Worm (Caenorhabditis elegans): ENCODE measurements around the gene ZK177.2.

The ZK177.2 gene

DNA sequence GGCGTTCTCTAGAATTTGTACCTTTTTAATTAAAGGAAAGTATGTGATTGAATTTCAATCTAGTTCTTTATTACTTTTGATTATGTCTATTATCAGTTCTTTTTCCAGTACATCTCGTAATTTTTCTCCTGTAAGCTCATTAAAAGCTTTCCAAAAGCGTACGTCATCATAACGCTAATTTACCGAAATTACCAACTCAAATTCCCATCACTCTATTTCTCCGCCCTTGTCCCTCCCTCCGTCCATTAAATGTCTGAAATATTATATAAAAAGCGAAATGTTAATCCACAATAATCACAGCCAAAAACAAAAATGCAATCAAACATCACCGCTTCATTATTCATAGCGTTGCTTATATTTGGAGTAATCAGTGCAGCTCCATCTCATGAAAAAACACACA lies 35.3 kb downstream of the ZK177.2 start, which contains the start of gene ins-12:
ins-12 (plus strand) TSS at position 301 of the 400 bp plus-strand sequence.
- TF ChIP-seq lsy-2 (tag; optimal IDR thresholded peaks at IDR 0.05) = no peak
- no peak for TF ChIP-seq ztf-11 (tag; optimal IDR thresholded peaks at IDR 0.05)
- no peak for TF ChIP-seq nhr-12 (tag; optimal IDR thresholded peaks at IDR 0.05)
- no peak for TF ChIP-seq ama-1 (optimal IDR thresholded peaks at IDR 0.05)
- TF ChIP-seq egl-27 (tag; optimal IDR thresholded peaks at IDR 0.05) = no peak
- no peak for TF ChIP-seq R02D3.7 (tag; optimal IDR thresholded peaks at IDR 0.05)
- no peak for TF ChIP-seq elt-1 (tag; optimal IDR thresholded peaks at IDR 0.05)
- TF ChIP-seq ztf-4 (tag; optimal IDR thresholded peaks at IDR 0.05) = no peak
- no peak for TF ChIP-seq ceh-16 (tag; optimal IDR thresholded peaks at IDR 0.05)

DNA sequence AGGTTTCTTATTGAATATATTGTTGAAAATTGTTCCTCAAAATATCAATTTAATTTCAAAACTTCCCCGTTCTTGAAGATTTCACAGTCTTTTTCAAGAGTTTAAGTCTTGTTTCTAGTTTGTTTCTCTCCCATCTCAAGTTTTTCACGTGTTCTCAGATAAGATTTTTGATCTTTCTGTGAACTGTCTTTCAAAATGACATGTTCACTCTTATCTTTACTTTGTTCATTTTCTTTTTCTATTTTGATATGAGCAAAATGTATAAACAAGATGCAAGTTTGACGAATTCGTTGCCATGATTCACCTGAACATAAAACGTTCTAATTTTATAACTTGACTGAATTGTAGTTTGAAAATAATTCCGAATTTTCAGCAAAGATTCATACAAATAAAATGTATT lies 35.8 kb downstream of the ZK177.2 start:
- TF ChIP-seq ceh-82 (tag; optimal IDR thresholded peaks at IDR 0.05) = no peak
- no peak for TF ChIP-seq unc-62 (GFP tag; optimal IDR thresholded peaks at IDR 0.05)
- no peak for TF ChIP-seq sma-3 (GFP tag; optimal IDR thresholded peaks at IDR 0.05)
- TF ChIP-seq ceh-16 (tag; optimal IDR thresholded peaks at IDR 0.05) = no peak
- no peak for TF ChIP-seq peb-1 (tag; optimal IDR thresholded peaks at IDR 0.05)
- TF ChIP-seq nhr-6 (tag; optimal IDR thresholded peaks at IDR 0.05) = no peak
- TF ChIP-seq lin-11 (tag; optimal IDR thresholded peaks at IDR 0.05) = no peak
- TF ChIP-seq nhr-129 (tag; optimal IDR thresholded peaks at IDR 0.05) = no peak
- TF ChIP-seq ztf-1 (GFP tag; conservative IDR thresholded peaks at IDR 0.05) = no peak
- TF ChIP-seq gmeb-1 (tag; optimal IDR thresholded peaks at IDR 0.05) = no peak
- TF ChIP-seq ztf-11 (tag; optimal IDR thresholded peaks at IDR 0.05) = no peak
- TF ChIP-seq nhr-10 (tag; optimal IDR thresholded peaks at IDR 0.05) = no peak
- TF ChIP-seq blmp-1 (tag; optimal IDR thresholded peaks at IDR 0.05; ENCODE audit: insufficient read depth) = no peak
- no peak for TF ChIP-seq sem-4 (tag; optimal IDR thresholded peaks at IDR 0.05)
- no peak for TF ChIP-seq crh-2 (tag; optimal IDR thresholded peaks at IDR 0.05)
- TF ChIP-seq dmd-4 (tag; optimal IDR thresholded peaks at IDR 0.05) = no peak

DNA sequence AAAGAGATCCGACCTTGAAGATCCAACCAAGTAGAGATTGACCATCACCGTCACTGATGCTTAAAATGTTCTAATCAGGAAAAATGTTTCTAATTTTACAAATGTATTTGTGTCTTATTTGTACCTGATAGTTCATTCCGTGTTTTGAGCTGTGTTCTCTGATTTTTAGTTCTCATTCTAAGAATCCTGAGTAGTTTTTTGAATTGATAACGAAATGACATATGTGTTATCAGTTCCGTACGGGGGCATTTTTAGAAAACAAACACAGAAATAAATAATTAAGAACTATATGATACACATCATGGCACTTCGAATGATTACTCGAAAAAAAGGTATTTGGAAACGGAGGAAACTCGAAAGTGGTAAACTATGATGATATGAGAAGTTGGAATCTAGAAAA lies 36.5 kb downstream of the ZK177.2 start:
- TF ChIP-seq crh-2 (tag; optimal IDR thresholded peaks at IDR 0.05) (no peak), ztf-4 (tag; optimal IDR thresholded peaks at IDR 0.05) (no peak), nhr-6 (tag; optimal IDR thresholded peaks at IDR 0.05) (no peak), egl-27 (tag; optimal IDR thresholded peaks at IDR 0.05) (no peak), nhr-23 (tag; optimal IDR thresholded peaks at IDR 0.05) (no peak), elt-1 (tag; optimal IDR thresholded peaks at IDR 0.05) (no peak), ztf-11 (tag; optimal IDR thresholded peaks at IDR 0.05) (no peak), snpc-4 (tag; optimal IDR thresholded peaks at IDR 0.05) (no peak), ama-1 (optimal IDR thresholded peaks at IDR 0.05) (no peak), ZK546.5 (tag; optimal IDR thresholded peaks at IDR 0.05) (no peak), nhr-129 (tag; optimal IDR thresholded peaks at IDR 0.05) (no peak), Y55F3AM.14 (GFP tag; optimal IDR thresholded peaks at IDR 0.05) (no peak), lin-13 (GFP tag; optimal IDR thresholded peaks at IDR 0.05) (no peak), alr-1 (tag; optimal IDR thresholded peaks at IDR 0.05) (no peak), unc-39 (tag; optimal IDR thresholded peaks at IDR 0.05) (no peak), elt-3 (tag; optimal IDR thresholded peaks at IDR 0.05) (no peak)

DNA sequence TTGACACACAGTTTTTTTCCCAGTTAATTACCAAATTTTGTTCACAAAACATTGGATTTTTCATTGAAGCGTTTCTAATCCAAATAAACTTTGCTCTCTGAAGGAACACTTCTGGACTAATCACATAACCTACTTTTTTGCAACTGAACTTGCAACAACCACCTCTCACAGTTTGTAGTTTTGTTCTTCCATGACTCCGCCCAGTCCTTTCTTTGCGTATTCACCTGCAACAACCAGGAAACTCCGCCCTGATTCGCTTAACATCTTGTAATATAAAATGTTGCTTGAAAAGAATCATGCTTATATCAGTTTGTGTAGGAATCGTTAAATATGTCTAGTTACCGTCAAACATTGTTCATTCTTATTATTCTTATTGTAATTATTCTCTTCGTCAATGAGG lies 37.4 kb downstream of the ZK177.2 start, which contains the start of gene ins-11:
ins-11 (plus strand) TSS at position 301 of the 400 bp plus-strand sequence.
- no peak for TF ChIP-seq aly-2 (tag; optimal IDR thresholded peaks at IDR 0.05)

DNA sequence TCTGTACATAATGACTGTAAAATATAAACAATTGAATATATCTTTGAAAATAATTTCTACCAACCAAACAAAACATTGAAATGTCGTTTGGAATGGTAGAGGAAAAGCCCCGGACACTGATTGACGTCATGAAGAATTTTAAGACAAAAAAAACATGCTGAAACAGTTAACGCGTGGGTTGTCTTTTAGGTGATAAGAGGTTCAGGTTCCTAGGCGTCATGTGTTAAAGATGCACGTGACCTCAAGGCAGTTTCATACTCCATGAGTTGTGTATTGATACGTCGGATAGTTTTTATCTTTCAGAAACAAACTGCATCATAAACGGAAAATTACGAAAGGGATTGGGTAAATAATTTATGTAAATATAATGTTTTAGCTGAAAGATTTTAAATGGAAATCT lies 38.1 kb downstream of the ZK177.2 start:
- TF ChIP-seq ama-1 (optimal IDR thresholded peaks at IDR 0.05) (no peak), alr-1 (tag; optimal IDR thresholded peaks at IDR 0.05) (no peak), sem-4 (tag; optimal IDR thresholded peaks at IDR 0.05) (no peak), sma-3 (GFP tag; optimal IDR thresholded peaks at IDR 0.05) (no peak), skn-1 (tag; optimal IDR thresholded peaks at IDR 0.05) (no peak), ZK546.5 (tag; optimal IDR thresholded peaks at IDR 0.05) (no peak), nhr-12 (tag; optimal IDR thresholded peaks at IDR 0.05) (no peak), nhr-23 (tag; optimal IDR thresholded peaks at IDR 0.05) (no peak), gmeb-1 (tag; optimal IDR thresholded peaks at IDR 0.05) (peak; percentile 38), nhr-25 (tag; optimal IDR thresholded peaks at IDR 0.05) (no peak), sma-9 (GFP tag; optimal IDR thresholded peaks at IDR 0.05) (peak; percentile 60), sma-9 (tag; optimal IDR thresholded peaks at IDR 0.05) (no peak), C34F6.9 (tag; optimal IDR thresholded peaks at IDR 0.05) (no peak), lin-11 (tag; optimal IDR thresholded peaks at IDR 0.05) (no peak), crh-2 (tag; optimal IDR thresholded peaks at IDR 0.05) (peak; percentile 14), nhr-237 (tag; optimal IDR thresholded peaks at IDR 0.05) (no peak), dmd-4 (tag; optimal IDR thresholded peaks at IDR 0.05) (no peak), nhr-21 (tag; optimal IDR thresholded peaks at IDR 0.05) (no peak)

All from whole organism, L2 larva.